Fruit fly (Drosophila melanogaster) whole organism, embryonic: ENCODE measurements around the gene SclA.

Experiments used
- Adf1 ChIP-seq: fragments of 200-800 bp; sonication (Bioruptor generic); IDR thresholded peaks from 2 replicates; pipeline ENCODE4 v1.3.6; 2022; ENCODE audit warnings: missing biosample characterization, missing genetic modification characterization
- Bdp1 ChIP-seq: fragments of 200-800 bp; sonication (Bioruptor generic); optimal IDR thresholded peaks from 3 replicates; lab custom pipeline; 2016; ENCODE audit warnings: missing biosample characterization, missing genetic modification characterization
- CG10543 ChIP-seq: fragments of 200-800 bp; sonication (Bioruptor generic); optimal IDR thresholded peaks from 3 replicates; lab custom pipeline; 2017; ENCODE audit warnings: missing biosample characterization, mild to moderate bottlenecking, missing genetic modification characterization, moderate library complexity
- CG10979 ChIP-seq: fragments of 200-800 bp; sonication (Bioruptor generic); optimal IDR thresholded peaks from 2 replicates; lab custom pipeline; 2018; ENCODE audit warnings: missing biosample characterization, mild to moderate bottlenecking, missing genetic modification characterization, moderate library complexity
- CG12769 ChIP-seq: fragments of 200-800 bp; sonication (Bioruptor generic); optimal IDR thresholded peaks from 2 replicates; lab custom pipeline; 2019; ENCODE audit warnings: missing biosample characterization, mild to moderate bottlenecking, missing genetic modification characterization, moderate library complexity
- CG14441 ChIP-seq: fragments of 200-800 bp; sonication (Bioruptor generic); IDR thresholded peaks from 2 replicates; pipeline ENCODE4 v1.3.6; 2022; ENCODE audit warnings: missing biosample characterization, missing genetic modification characterization
- CG15514 ChIP-seq: fragments of 200-800 bp; sonication (Bioruptor generic); optimal IDR thresholded peaks from 3 replicates; lab custom pipeline; 2017; ENCODE audit warnings: missing biosample characterization, missing genetic modification characterization, mild to moderate bottlenecking, moderate library complexity, missing genetic modification reagents
- CG15601 ChIP-seq: fragments of 200-800 bp; sonication (Bioruptor generic); optimal IDR thresholded peaks from 3 replicates; lab custom pipeline; 2019; ENCODE audit warnings: missing biosample characterization, mild to moderate bottlenecking, missing genetic modification characterization, moderate library complexity
- CG3163 ChIP-seq: fragments of 200-800 bp; sonication (Bioruptor generic); optimal IDR thresholded peaks from 3 replicates; lab custom pipeline; 2016; ENCODE audit warnings: missing biosample characterization, missing genetic modification characterization
- CG32532 ChIP-seq: fragments of 200-800 bp; sonication (Bioruptor generic); IDR thresholded peaks from 2 replicates; pipeline ENCODE4 v1.3.6; 2022; ENCODE audit warnings: missing biosample characterization, missing genetic modification characterization
- CG33213 ChIP-seq: fragments of 200-800 bp; sonication (Bioruptor generic); optimal IDR thresholded peaks from 3 replicates; lab custom pipeline; 2016; ENCODE audit warnings: missing biosample characterization, missing genetic modification characterization
- CG42726 ChIP-seq: fragments of 200-800 bp; sonication (Bioruptor generic); IDR thresholded peaks from 2 replicates; pipeline ENCODE4 v1.3.6; 2022; ENCODE audit warnings: missing biosample characterization, missing genetic modification characterization; ENCODE audit not compliant: partially characterized antibody
- CG6175 ChIP-seq: fragments of 200-800 bp; sonication (Bioruptor generic); IDR thresholded peaks from 3 replicates; pipeline ENCODE4 v1.3.6; 2022; ENCODE audit warnings: missing biosample characterization, missing genetic modification characterization
- CG8290 ChIP-seq, 3 experiments: fragments of 200-800 bp; sonication (Bioruptor generic); optimal IDR thresholded peaks; 2 replicates each; lab custom pipeline; 2016 to 2019; ENCODE audit warnings: missing biosample characterization in 3 of 3, missing genetic modification characterization in 3 of 3, mild to moderate bottlenecking in 2 of 3, moderate library complexity in 1 of 3
- Dref ChIP-seq: fragments of 200-800 bp; sonication (Bioruptor generic); IDR thresholded peaks from 2 replicates; pipeline ENCODE4 v1.3.6; 2022; ENCODE audit warnings: missing biosample characterization, missing genetic modification characterization
- Ets65A ChIP-seq: fragments of 200-800 bp; sonication (Bioruptor generic); peaks from one replicate; lab custom pipeline; 2016; ENCODE audit warnings: missing biosample characterization, missing genetic modification characterization
- Fer2 ChIP-seq: fragments of 200-800 bp; sonication (Bioruptor generic); optimal IDR thresholded peaks from 2 replicates; lab custom pipeline; 2018; ENCODE audit warnings: missing biosample characterization, mild to moderate bottlenecking, missing genetic modification characterization, moderate library complexity
- Hand ChIP-seq: fragments of 200-800 bp; sonication (Bioruptor generic); optimal IDR thresholded peaks from 2 replicates; lab custom pipeline; 2017; ENCODE audit warnings: mild to moderate bottlenecking, missing biosample characterization, missing genetic modification reagents, missing genetic modification characterization
- MTF-1 ChIP-seq: fragments of 200-800 bp; sonication (Bioruptor generic); optimal IDR thresholded peaks from 2 replicates; lab custom pipeline; 2018; ENCODE audit warnings: missing biosample characterization, mild to moderate bottlenecking, missing genetic modification characterization, borderline replicate concordance
- Med ChIP-seq: fragments of 200-800 bp; sonication (Bioruptor generic); peaks from one replicate; lab custom pipeline; 2016; ENCODE audit warnings: missing biosample characterization, missing genetic modification characterization, mild to moderate bottlenecking, inconsistent platforms, moderate library complexity
- Ptx1 ChIP-seq: fragments of 200-800 bp; sonication (Bioruptor generic); IDR thresholded peaks from 2 replicates; pipeline ENCODE4 v1.3.6; 2022; ENCODE audit warnings: missing biosample characterization, missing genetic modification characterization
- Side ChIP-seq: fragments of 200-800 bp; sonication (Bioruptor generic); optimal IDR thresholded peaks from 2 replicates; lab custom pipeline; 2016; ENCODE audit warnings: missing biosample characterization, missing genetic modification characterization
- Six4 ChIP-seq: fragments of 200-800 bp; sonication (Bioruptor generic); optimal IDR thresholded peaks from 2 replicates; lab custom pipeline; 2016; ENCODE audit warnings: missing biosample characterization, missing genetic modification characterization
- Stat92E ChIP-seq, 3 experiments: fragments of >200 bp in 2 of 3; fragments of 200-800 bp in 1 of 3; sonication (Bioruptor generic) in 1 of 3; optimal IDR thresholded peaks; 2 replicates each; lab custom pipeline; 2017 to 2019; ENCODE audit warnings: missing biosample characterization in 3 of 3, missing genetic modification characterization in 3 of 3, mild to moderate bottlenecking in 1 of 3, moderate library complexity in 1 of 3
- abd-A ChIP-seq: fragments of 200-800 bp; sonication (Bioruptor generic); optimal IDR thresholded peaks from 3 replicates; lab custom pipeline; 2019; ENCODE audit warnings: missing biosample characterization, mild to moderate bottlenecking, missing genetic modification characterization, moderate library complexity
- amos ChIP-seq: fragments of 200-800 bp; sonication (Bioruptor generic); IDR thresholded peaks from 2 replicates; pipeline ENCODE4 v1.3.6; 2022; ENCODE audit warnings: missing biosample characterization, missing genetic modification characterization; ENCODE audit not compliant: partially characterized antibody
- az2 ChIP-seq: fragments of 200-800 bp; sonication (Bioruptor generic); optimal IDR thresholded peaks from 3 replicates; lab custom pipeline; 2016; ENCODE audit warnings: missing biosample characterization, missing genetic modification characterization
- bsh ChIP-seq, 2 experiments: fragments of 200-800 bp; sonication (Bioruptor generic); optimal IDR thresholded peaks; 2 replicates each; lab custom pipeline; 2017 to 2018; ENCODE audit warnings: mild to moderate bottlenecking in 2 of 2, missing biosample characterization in 2 of 2, missing genetic modification characterization in 2 of 2, moderate library complexity in 1 of 2
- chinmo ChIP-seq: fragments of 200-800 bp; sonication (Bioruptor generic); IDR thresholded peaks from 4 replicates; pipeline ENCODE4 v1.3.6; 2022; ENCODE audit warnings: missing biosample characterization, missing genetic modification characterization; ENCODE audit not compliant: partially characterized antibody
- gro ChIP-seq: fragments of 200-800 bp; sonication (Bioruptor generic); optimal IDR thresholded peaks from 2 replicates; lab custom pipeline; 2016; ENCODE audit warnings: missing biosample characterization, missing genetic modification characterization
- ind ChIP-seq: fragments of 200-800 bp; sonication (Bioruptor generic); optimal IDR thresholded peaks from 3 replicates; lab custom pipeline; 2016; ENCODE audit warnings: missing biosample characterization, missing genetic modification characterization
- ken ChIP-seq: fragments of 200-800 bp; sonication (Bioruptor generic); IDR thresholded peaks from 3 replicates; pipeline ENCODE4 v1.3.6; 2022; ENCODE audit warnings: missing biosample characterization, missing genetic modification characterization
- klu ChIP-seq: fragments of 200-800 bp; sonication (Bioruptor generic); IDR thresholded peaks from 2 replicates; pipeline ENCODE4 v1.3.6; 2022; ENCODE audit warnings: missing biosample characterization, missing genetic modification characterization
- row ChIP-seq: fragments of 200-800 bp; sonication (Bioruptor generic); IDR thresholded peaks from 3 replicates; pipeline ENCODE4 v1.3.6; 2022; ENCODE audit warnings: missing biosample characterization, missing genetic modification characterization
- slou ChIP-seq: fragments of 200-800 bp; sonication (Bioruptor generic); optimal IDR thresholded peaks from 3 replicates; lab custom pipeline; 2016; ENCODE audit warnings: missing biosample characterization, missing genetic modification characterization
- sug ChIP-seq: fragments of 200-800 bp; optimal IDR thresholded peaks from 2 replicates; lab custom pipeline; 2019; ENCODE audit warnings: missing biosample characterization, mild to moderate bottlenecking, missing genetic modification characterization, moderate library complexity
- vfl ChIP-seq: fragments of 200-800 bp; sonication (Bioruptor generic); optimal IDR thresholded peaks from 2 replicates; lab custom pipeline; 2016; ENCODE audit warnings: missing biosample characterization, missing genetic modification characterization
- zfh1 ChIP-seq: fragments of 200-800 bp; sonication (Bioruptor generic); IDR thresholded peaks from 3 replicates; pipeline ENCODE4 v1.3.6; 2022; ENCODE audit warnings: missing biosample characterization, missing genetic modification characterization

SclA gene

DNA sequence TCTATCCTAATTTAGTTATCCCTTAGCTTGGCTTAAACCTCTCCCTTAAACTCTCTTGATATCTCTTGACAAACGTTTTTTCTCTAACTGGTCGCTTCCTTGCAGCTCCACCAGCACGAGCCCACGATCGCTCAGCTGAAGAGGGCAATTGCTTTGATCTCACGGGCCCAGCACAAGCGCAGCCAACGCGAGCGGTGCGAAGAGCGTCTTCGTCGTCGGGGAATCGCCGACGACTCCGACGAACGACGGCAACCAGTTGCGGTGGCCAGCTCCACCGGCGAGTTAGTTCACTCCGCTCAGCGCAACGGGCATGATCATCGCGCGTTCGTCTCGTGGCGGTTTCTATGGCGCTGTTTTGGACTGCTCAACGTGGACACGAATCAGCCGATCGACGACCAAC, 43.2 kb downstream of the SclA start (continued):
- TF ChIP-seq chinmo (GFP tag; lab: Robert Waterston, UW) (peak; percentile 93; the same call in 3 of the 4 replicates), Med (GFP tag; lab: Kevin White, UChicago) (peak; percentile 90), Side (GFP tag; lab: Kevin White, UChicago) (no peak), Bdp1 (GFP tag; lab: Kevin White, UChicago) (no peak), Dref (GFP tag; lab: Robert Waterston, UW) (0 out of 2 replicates have a peak, but pooled peaks have one; percentile 17), MTF-1 (no peak), CG32532 (peak; percentile 52; the same call in 1 of the 2 replicates), CG12769 (peak; percentile 40), CG8290 (GFP tag; optimal IDR thresholded peaks at IDR 0.05; lab: Kevin White, UChicago) (no peak), CG8290 (tag; optimal IDR thresholded peaks at IDR 0.05; lab: Kevin White, UChicago) (peak in 1 of 2 experiments; percentile 64), CG10543 (GFP tag; lab: Kevin White, UChicago) (peak; percentile 84), row (peak; percentile 15; the same call in 1 of the 3 replicates), amos (GFP tag; lab: Robert Waterston, UW) (peak; percentile 35; the same call in 1 of the 2 replicates), CG6175 (GFP tag; lab: Robert Waterston, UW) (0 out of 3 replicates have a peak, but pooled peaks have one; percentile 18), Ets65A (GFP tag; lab: Kevin White, UChicago) (peak; percentile 26), CG14441 (GFP tag; lab: Robert Waterston, UW) (0 out of 2 replicates have a peak, but pooled peaks have one; percentile 19), Adf1 (peak; percentile 32; the same call in 1 of the 2 replicates), sug (peak; percentile 43), Ptx1 (no peak), CG3163 (GFP tag; lab: Kevin White, UChicago) (peak; percentile 85), CG42726 (GFP tag; lab: Robert Waterston, UW) (no peak), ken (peak; percentile 47; the same call in 1 of the 3 replicates)

DNA sequence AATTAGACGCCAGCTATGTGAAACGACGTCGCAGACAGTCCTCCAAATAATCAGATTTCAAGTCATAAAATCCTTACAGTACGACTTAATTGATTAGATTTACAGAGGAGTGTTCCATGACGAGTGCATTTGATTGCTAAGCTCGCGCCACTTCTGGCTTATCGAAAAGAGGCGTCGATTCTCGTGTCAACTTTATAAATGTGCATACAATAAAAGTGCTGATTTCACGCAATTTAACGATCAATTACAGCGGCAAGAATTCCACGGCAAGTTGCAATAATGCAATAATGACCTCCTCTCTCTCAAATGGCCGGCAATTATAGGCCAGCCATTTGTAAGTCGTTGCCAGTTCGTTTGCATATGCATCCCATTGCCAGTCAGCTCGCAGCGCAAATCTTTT, 44.6 kb downstream of the SclA start:
- TF ChIP-seq Stat92E (GFP tag; optimal IDR thresholded peaks at IDR 0.05; lab: Kevin White, UChicago) (no peak), CG15601 (tag; lab: Kevin White, UChicago) (no peak), abd-A (no peak), Six4 (GFP tag; lab: Kevin White, UChicago) (no peak), bsh (GFP tag; optimal IDR thresholded peaks at IDR 0.05; lab: Kevin White, UChicago) (no peak), vfl (GFP tag; lab: Kevin White, UChicago) (no peak), CG10979 (tag; lab: Kevin White, UChicago) (no peak), CG15514 (GFP tag; lab: Kevin White, UChicago) (no peak), Dref (GFP tag; lab: Robert Waterston, UW) (no peak), slou (GFP tag; lab: Kevin White, UChicago) (no peak), az2 (GFP tag; lab: Kevin White, UChicago) (no peak), ind (GFP tag; lab: Kevin White, UChicago) (no peak), klu (GFP tag; lab: Robert Waterston, UW) (no peak), zfh1 (GFP tag; lab: Robert Waterston, UW) (no peak), gro (GFP tag; lab: Kevin White, UChicago) (no peak), Hand (no peak), Fer2 (tag; lab: Kevin White, UChicago) (no peak), CG33213 (GFP tag; lab: Kevin White, UChicago) (no peak)
